Fruit fly (Drosophila melanogaster) whole organism, wandering third instar larva: ENCODE data around the gene CG3942.
A peak's percentile ranks its signal among the peaks of the same experiment; 100 is the strongest.

Experiments used
- Abd-B ChIP-seq: fragments of >200 bp; optimal IDR thresholded peaks from 2 replicates; lab custom pipeline; 2017; ENCODE audit warnings: missing biosample characterization, missing genetic modification characterization
- CG32264 ChIP-seq: fragments of 200-800 bp; sonication (Bioruptor generic); optimal IDR thresholded peaks from 2 replicates; lab custom pipeline; 2016; ENCODE audit warnings: missing biosample characterization, missing genetic modification characterization
- CrebA ChIP-seq: fragments of 200-800 bp; sonication (Bioruptor generic); optimal IDR thresholded peaks from 2 replicates; lab custom pipeline; 2016; ENCODE audit warnings: missing biosample characterization, mild to moderate bottlenecking, missing genetic modification characterization, borderline replicate concordance
- Dfd ChIP-seq: fragments of >200 bp; optimal IDR thresholded peaks from 2 replicates; lab custom pipeline; 2017; ENCODE audit warnings: missing biosample characterization, missing genetic modification characterization
- Dif ChIP-seq: fragments of 200-275, 200-300 bp; sonication (Bioruptor generic); optimal IDR thresholded peaks from 2 replicates; lab custom pipeline; 2018; ENCODE audit warnings: missing biosample characterization, missing genetic modification characterization; ENCODE audit not compliant: partially characterized antibody
- HLH106 ChIP-seq: fragments of 200-800 bp; optimal IDR thresholded peaks from 3 replicates; lab custom pipeline; 2019; ENCODE audit warnings: missing biosample characterization, mild to moderate bottlenecking, missing genetic modification characterization, moderate library complexity
- Hnf4 ChIP-seq: fragments of 200-800 bp; sonication (Bioruptor generic); optimal IDR thresholded peaks from 2 replicates; lab custom pipeline; 2016; ENCODE audit warnings: missing biosample characterization, mild to moderate bottlenecking, missing genetic modification characterization
- Hr78 ChIP-seq: fragments of >200 bp; optimal IDR thresholded peaks from 2 replicates; lab custom pipeline; 2017; ENCODE audit warnings: missing biosample characterization, missing genetic modification characterization
- Hr83 ChIP-seq: fragments of 200-300 bp; sonication (Bioruptor generic); optimal IDR thresholded peaks from 2 replicates; lab custom pipeline; 2016; ENCODE audit warnings: missing biosample characterization, mild to moderate bottlenecking, missing genetic modification characterization, moderate library complexity; ENCODE audit not compliant: poor library complexity, severe bottlenecking
- Myc ChIP-seq: fragments of >200 bp; optimal IDR thresholded peaks from 2 replicates; lab custom pipeline; 2017
- N ChIP-seq: fragments of >200 bp; optimal IDR thresholded peaks from 2 replicates; lab custom pipeline; 2018; ENCODE audit warnings: missing biosample characterization, missing external identifiers, missing genetic modification characterization
- Rel ChIP-seq, 2 experiments: fragments of 200-800 bp; sonication (Bioruptor generic) in 1 of 2; optimal IDR thresholded peaks; 2 replicates in 1 of 2; 3 replicates in 1 of 2; lab custom pipeline; 2016 to 2019; ENCODE audit warnings: mild to moderate bottlenecking in 2 of 2, missing biosample characterization in 2 of 2, missing genetic modification characterization in 2 of 2, moderate library complexity in 1 of 2
- Sp1 ChIP-seq: fragments of 200-800 bp; sonication (Bioruptor generic); optimal IDR thresholded peaks from 3 replicates; lab custom pipeline; 2019; ENCODE audit warnings: missing biosample characterization, mild to moderate bottlenecking, missing genetic modification characterization, moderate library complexity
- Vsx2 ChIP-seq: fragments of 200-300, 225-300 bp; sonication (Bioruptor generic); optimal IDR thresholded peaks from 2 replicates; lab custom pipeline; 2018; ENCODE audit warnings: missing biosample characterization, missing genetic modification characterization; ENCODE audit not compliant: partially characterized antibody
- br ChIP-seq: fragments of 200-800 bp; sonication (Bioruptor generic); optimal IDR thresholded peaks from 2 replicates; lab custom pipeline; 2016; ENCODE audit warnings: missing biosample characterization, missing genetic modification characterization
- brk ChIP-seq: fragments of 200-800 bp; sonication (Bioruptor generic); optimal IDR thresholded peaks from 2 replicates; lab custom pipeline; 2016; ENCODE audit warnings: missing biosample characterization, mild to moderate bottlenecking, missing genetic modification characterization
- dl ChIP-seq, 2 experiments: fragments of 175-275, 200-275 bp in 1 of 2; fragments of 200-275 bp in 1 of 2; sonication (Bioruptor generic); optimal IDR thresholded peaks; lab custom pipeline; 2018; ENCODE audit warnings: mild to moderate bottlenecking in 2 of 2, missing biosample characterization in 2 of 2, missing genetic modification characterization in 2 of 2, moderate library complexity in 2 of 2; ENCODE audit not compliant: partially characterized antibody in 2 of 2, insufficient read depth in 1 of 2
- dsf ChIP-seq: sonication (Bioruptor generic); optimal IDR thresholded peaks from 2 replicates; lab custom pipeline; 2016; ENCODE audit warnings: missing biosample characterization, missing genetic modification characterization, borderline replicate concordance
- ey ChIP-seq: fragments of 200-800 bp; sonication (Bioruptor generic); optimal IDR thresholded peaks from 2 replicates; lab custom pipeline; 2016; ENCODE audit warnings: missing biosample characterization, missing genetic modification characterization
- foxo ChIP-seq, 2 experiments: fragments of 200-800 bp; sonication (Bioruptor generic); optimal IDR thresholded peaks; 2 replicates in 1 of 2; 3 replicates in 1 of 2; lab custom pipeline; 2016 to 2017; ENCODE audit warnings: missing biosample characterization in 2 of 2, missing genetic modification characterization in 2 of 2
- h ChIP-seq: fragments of 200-800 bp; sonication (Bioruptor generic); optimal IDR thresholded peaks from 3 replicates; lab custom pipeline; 2016; ENCODE audit warnings: missing biosample characterization, mild to moderate bottlenecking, missing genetic modification characterization
- jim ChIP-seq: fragments of 175-275, 200-325 bp; sonication (Bioruptor generic); optimal IDR thresholded peaks from 2 replicates; lab custom pipeline; 2016; ENCODE audit warnings: missing biosample characterization, mild to moderate bottlenecking, missing genetic modification characterization
- lola ChIP-seq: fragments of >200 bp; optimal IDR thresholded peaks from 2 replicates; lab custom pipeline; 2017; ENCODE audit warnings: missing biosample characterization, missing genetic modification characterization
- pan ChIP-seq: fragments of >200 bp; optimal IDR thresholded peaks from 2 replicates; lab custom pipeline; 2017
- sv ChIP-seq: fragments of 200-800 bp; sonication (Bioruptor generic); optimal IDR thresholded peaks from 3 replicates; lab custom pipeline; 2016; ENCODE audit warnings: missing biosample characterization, missing genetic modification characterization
- tai ChIP-seq: sonication (Bioruptor generic); optimal IDR thresholded peaks from 2 replicates; lab custom pipeline; 2016; ENCODE audit warnings: missing biosample characterization, missing genetic modification characterization
- usp ChIP-seq: fragments of >200 bp; optimal IDR thresholded peaks from 2 replicates; lab custom pipeline; 2017; ENCODE audit warnings: missing biosample characterization, missing genetic modification characterization

The CG3942 gene

dm6 chr3R:12269889-12270403, 16.0 kb downstream of the CG3942 start:
- no peak for TF ChIP-seq Rel (GFP tag; optimal IDR thresholded peaks at IDR 0.05; lab: Kevin White, UChicago)
- TF ChIP-seq Rel (tag; optimal IDR thresholded peaks at IDR 0.05; lab: Kevin White, UChicago), result peak; percentile 92
- TF ChIP-seq jim, result no peak

- TF ChIP-seq tai (GFP tag; lab: Kevin White, UChicago) (no peak), Hnf4 (GFP tag; lab: Kevin White, UChicago) (no peak), jim (no peak), HLH106 (tag; lab: Kevin White, UChicago) (no peak), dsf (GFP tag; lab: Kevin White, UChicago) (no peak), sv (GFP tag; lab: Kevin White, UChicago) (no peak), lola (no peak), Rel (GFP tag; optimal IDR thresholded peaks at IDR 0.05; lab: Kevin White, UChicago) (no peak), Rel (tag; optimal IDR thresholded peaks at IDR 0.05; lab: Kevin White, UChicago) (no peak), Myc (lab: Kevin White, UChicago) (no peak), dl (GFP tag; optimal IDR thresholded peaks at IDR 0.05; lab: Kevin White, UChicago; ENCODE audit: insufficient read depth in 1 of 2, partially characterized antibody in 2 of 2) (no peak), N (GFP tag; lab: Kevin White, UChicago) (no peak), usp (GFP tag; lab: Kevin White, UChicago) (no peak), Hr83 (GFP tag; lab: Kevin White, UChicago) (no peak), CrebA (no peak), Abd-B (GFP tag; lab: Kevin White, UChicago) (no peak)
Measured at dm6 chr3R:12270590-12270989, 16.6 kb downstream of the CG3942 start, which contains the start of gene CG17738. Gene CG17738 (plus strand): TSS chr3R:12270890.

DNA sequence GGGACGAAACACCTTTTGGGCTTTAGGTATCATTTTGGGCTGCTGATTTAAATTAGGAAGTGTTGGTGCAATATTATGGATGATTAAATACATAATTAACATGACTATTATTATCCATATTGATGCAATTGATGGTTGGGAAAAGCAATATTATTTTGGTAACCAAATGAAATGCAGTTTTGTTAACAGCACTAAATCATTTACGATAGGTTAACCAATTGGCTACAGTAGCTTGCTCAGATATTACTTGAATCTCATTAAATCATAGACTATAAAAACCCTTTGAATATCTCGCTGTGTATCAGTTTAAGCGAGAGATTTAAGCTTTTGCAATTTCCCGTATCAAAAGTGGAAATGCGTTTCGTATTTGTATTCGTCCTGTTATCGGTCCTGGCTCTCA, 18.8 kb downstream of the CG3942 start, which contains the start of gene Sfp87B:
TSS of gene Sfp87B (plus strand) at position 301 of the 400 bp plus-strand sequence.
- TF ChIP-seq Hnf4 (GFP tag; lab: Kevin White, UChicago) (no peak), usp (GFP tag; lab: Kevin White, UChicago) (no peak), ey (GFP tag; lab: Kevin White, UChicago) (no peak)

dm6 chr3R:12279019-12279418, 25.0 kb downstream of the CG3942 start:
- TF ChIP-seq Hnf4 (GFP tag; lab: Kevin White, UChicago), result peak; percentile 18
- peak; percentile 33 to 40 for TF ChIP-seq dl (GFP tag; optimal IDR thresholded peaks at IDR 0.05; lab: Kevin White, UChicago; ENCODE audit: insufficient read depth in 1 of 2, partially characterized antibody in 2 of 2)
- TF ChIP-seq brk (GFP tag; lab: Kevin White, UChicago), result no peak
- TF ChIP-seq Dif, result peak; percentile 18
- no peak for TF ChIP-seq pan (lab: Kevin White, UChicago)
- no peak for TF ChIP-seq Rel (GFP tag; optimal IDR thresholded peaks at IDR 0.05; lab: Kevin White, UChicago)
- TF ChIP-seq Rel (tag; optimal IDR thresholded peaks at IDR 0.05; lab: Kevin White, UChicago), result peak; percentile 38
- TF ChIP-seq Sp1, result no peak
- no peak for TF ChIP-seq lola

DNA sequence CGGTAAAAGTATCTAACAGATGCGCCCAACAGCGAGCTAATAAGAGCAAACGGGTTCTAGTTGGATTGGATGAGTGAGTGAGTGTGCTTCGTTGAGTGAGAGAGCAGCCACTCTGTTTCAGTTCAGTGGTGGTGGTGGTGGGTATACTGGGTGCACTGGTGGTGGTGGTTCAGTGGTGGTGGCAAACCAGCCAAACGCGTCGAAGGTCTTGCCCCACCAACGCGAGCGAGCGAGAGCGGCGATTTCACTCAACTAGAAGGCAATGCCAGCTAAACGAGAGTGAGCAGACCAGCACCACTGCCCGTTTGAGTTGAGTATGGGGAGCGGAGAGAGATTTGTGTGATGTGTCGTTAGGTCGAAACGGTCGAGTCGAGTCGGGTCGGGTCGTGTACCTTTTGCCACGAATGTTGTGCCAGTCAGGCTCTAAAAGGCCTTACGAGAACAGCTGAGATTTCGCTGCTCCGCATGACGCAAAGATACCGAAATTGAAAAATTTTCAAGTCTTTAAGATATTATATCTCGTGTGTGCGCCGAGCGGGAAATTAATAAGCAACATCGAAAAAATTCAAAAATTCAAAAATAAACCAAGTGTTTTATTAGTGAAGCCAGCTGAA, 26.8 kb downstream of the CG3942 start:
- TF ChIP-seq Myc (lab: Kevin White, UChicago) (no peak), sv (GFP tag; lab: Kevin White, UChicago) (no peak), Vsx2 (GFP tag; lab: Kevin White, UChicago) (peak; percentile 36), usp (GFP tag; lab: Kevin White, UChicago) (no peak), br (GFP tag; lab: Kevin White, UChicago) (peak; percentile 17), CG32264 (GFP tag; lab: Kevin White, UChicago) (no peak), Rel (GFP tag; optimal IDR thresholded peaks at IDR 0.05; lab: Kevin White, UChicago) (no peak), Rel (tag; optimal IDR thresholded peaks at IDR 0.05; lab: Kevin White, UChicago) (peak; percentile 50), CrebA (peak; percentile 45), Dfd (GFP tag; lab: Kevin White, UChicago) (no peak), foxo (GFP tag; optimal IDR thresholded peaks at IDR 0.05; lab: Kevin White, UChicago) (peak in 1 of 2 experiments; percentile 7), Dif (peak; percentile 87), dl (GFP tag; optimal IDR thresholded peaks at IDR 0.05; lab: Kevin White, UChicago; ENCODE audit: insufficient read depth in 1 of 2, partially characterized antibody in 2 of 2) (peak in 1 of 2 experiments; percentile 13), Hr83 (GFP tag; lab: Kevin White, UChicago) (peak; percentile 79), Hr78 (GFP tag; lab: Kevin White, UChicago) (no peak), h (GFP tag; lab: Kevin White, UChicago) (peak; percentile 4)
- TF ChIP-seq, all 38 proteins: peak for 9
